Worm (Caenorhabditis elegans): ENCODE results near the gene C16D9.6.

DNA sequence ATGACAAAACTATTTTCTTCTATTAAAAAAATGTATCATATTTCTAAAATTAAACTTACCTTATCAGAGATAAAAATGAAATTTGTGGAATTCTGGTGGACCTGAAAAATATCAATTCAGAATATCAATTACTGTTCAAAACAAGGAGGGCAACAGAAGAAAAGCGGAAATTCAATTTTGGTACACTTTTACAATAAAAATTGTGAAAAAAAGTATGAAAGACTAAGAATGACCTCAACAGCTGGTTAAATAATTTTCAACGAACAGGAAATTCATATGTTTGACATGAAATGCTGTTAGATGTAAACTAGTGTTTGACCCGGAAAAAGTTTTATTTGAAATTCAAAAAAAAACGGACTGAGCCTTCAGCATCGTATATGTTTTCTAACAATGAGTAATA, 36.2 kb downstream of the C16D9.6 start, which contains the start of gene K07C11.7:
- TF ChIP-seq ceh-36 (tag; optimal IDR thresholded peaks at IDR 0.05) (no peak), tbx-11 (GFP tag; IDR thresholded peaks at IDR 0.05) (no peak), scrt-1 (GFP tag; IDR thresholded peaks at IDR 0.05) (no peak), ets-7 (tag; optimal IDR thresholded peaks at IDR 0.05) (no peak), ama-1 (optimal IDR thresholded peaks at IDR 0.05) (no peak), B0310.2 (tag; optimal IDR thresholded peaks at IDR 0.05) (no peak), flt-1 (GFP tag; IDR thresholded peaks at IDR 0.05) (no peak), tbx-37 (GFP tag; conservative IDR thresholded peaks at IDR 0.05) (no peak), hnd-1 (tag; optimal IDR thresholded peaks at IDR 0.05) (no peak)

Data from whole organism, early embryonic.